Fruit fly (Drosophila melanogaster) whole organism, embryonic: ENCODE results near the gene CG9389.
A peak's percentile ranks its signal among the peaks of the same experiment; 100 is the strongest.

Experiments
- Aef1 ChIP-seq: fragments of 200-800 bp; sonication (Bioruptor generic); IDR thresholded peaks from 3 replicates; pipeline ENCODE4 v1.3.6; 2022; ENCODE audit warnings: missing biosample characterization, missing genetic modification characterization
- Bdp1 ChIP-seq: fragments of 200-800 bp; sonication (Bioruptor generic); optimal IDR thresholded peaks from 3 replicates; lab custom pipeline; 2016; ENCODE audit warnings: missing biosample characterization, missing genetic modification characterization
- Bteb2 ChIP-seq: fragments of 200-800 bp; sonication (Bioruptor generic); optimal IDR thresholded peaks from 2 replicates; lab custom pipeline; 2016; ENCODE audit warnings: missing biosample characterization, missing genetic modification characterization
- CG10462 ChIP-seq: fragments of 200-800 bp; sonication (Bioruptor generic); optimal IDR thresholded peaks from 2 replicates; lab custom pipeline; 2016; ENCODE audit warnings: missing biosample characterization, missing genetic modification characterization
- CG10979 ChIP-seq: fragments of 200-800 bp; sonication (Bioruptor generic); optimal IDR thresholded peaks from 2 replicates; lab custom pipeline; 2018; ENCODE audit warnings: missing biosample characterization, mild to moderate bottlenecking, missing genetic modification characterization, moderate library complexity
- CG11696 ChIP-seq: fragments of 200-800 bp; sonication (Bioruptor generic); IDR thresholded peaks from 2 replicates; pipeline ENCODE4 v1.3.6; 2022; ENCODE audit warnings: missing biosample characterization, missing genetic modification characterization
- CG12769 ChIP-seq: fragments of 200-800 bp; sonication (Bioruptor generic); optimal IDR thresholded peaks from 2 replicates; lab custom pipeline; 2019; ENCODE audit warnings: missing biosample characterization, mild to moderate bottlenecking, missing genetic modification characterization, moderate library complexity
- CG13123 ChIP-seq: fragments of 200-800 bp; sonication (Bioruptor generic); optimal IDR thresholded peaks from 2 replicates; lab custom pipeline; 2016; ENCODE audit warnings: missing biosample characterization, missing genetic modification characterization
- CG13624 ChIP-seq: fragments of 200-800 bp; sonication (Bioruptor generic); optimal IDR thresholded peaks from 2 replicates; lab custom pipeline; 2016; ENCODE audit warnings: missing biosample characterization, missing genetic modification characterization
- CG15479 ChIP-seq: fragments of 200-800 bp; sonication (Bioruptor generic); optimal IDR thresholded peaks from 3 replicates; lab custom pipeline; 2019; ENCODE audit warnings: missing biosample characterization, mild to moderate bottlenecking, missing genetic modification characterization, moderate library complexity
- CG15514 ChIP-seq: fragments of 200-800 bp; sonication (Bioruptor generic); optimal IDR thresholded peaks from 3 replicates; lab custom pipeline; 2017; ENCODE audit warnings: missing biosample characterization, missing genetic modification characterization, mild to moderate bottlenecking, moderate library complexity, missing genetic modification reagents
- CG16779 ChIP-seq: fragments of 200-800 bp; sonication (Bioruptor generic); IDR thresholded peaks from 2 replicates; pipeline ENCODE4 v1.3.6; 2022; ENCODE audit warnings: missing biosample characterization, missing genetic modification characterization
- CG17612 ChIP-seq: fragments of 200-800 bp; sonication (Bioruptor generic); IDR thresholded peaks from 2 replicates; pipeline ENCODE4 v1.3.6; 2022; ENCODE audit warnings: missing biosample characterization, missing genetic modification characterization
- CG31224 ChIP-seq: fragments of 200-800 bp; sonication (Bioruptor generic); IDR thresholded peaks from 2 replicates; pipeline ENCODE4 v1.3.6; 2022; ENCODE audit warnings: missing biosample characterization, missing genetic modification characterization
- CG3995 ChIP-seq: fragments of 200-800 bp; sonication (Bioruptor generic); optimal IDR thresholded peaks from 3 replicates; lab custom pipeline; 2016; ENCODE audit warnings: missing biosample characterization, missing genetic modification characterization
- CG4404 ChIP-seq: fragments of 200-800 bp; sonication (Bioruptor generic); IDR thresholded peaks from 2 replicates; pipeline ENCODE4 v1.3.6; 2022; ENCODE audit warnings: missing biosample characterization, missing genetic modification characterization
- CG7839 ChIP-seq: fragments of 200-800 bp; sonication (Bioruptor generic); optimal IDR thresholded peaks from 3 replicates; lab custom pipeline; 2018; ENCODE audit warnings: missing biosample characterization, mild to moderate bottlenecking, missing genetic modification characterization, moderate library complexity
- CG7928 ChIP-seq: fragments of 200-800 bp; sonication (Bioruptor generic); optimal IDR thresholded peaks from 2 replicates; lab custom pipeline; 2017; ENCODE audit warnings: missing biosample characterization, mild to moderate bottlenecking, missing genetic modification characterization
- CG8924 ChIP-seq: fragments of 200-800 bp; optimal IDR thresholded peaks from 3 replicates; lab custom pipeline; 2019; ENCODE audit warnings: missing biosample characterization, mild to moderate bottlenecking, missing genetic modification characterization, moderate library complexity
- CG9797 ChIP-seq: fragments of 200-800 bp; sonication (Bioruptor generic); optimal IDR thresholded peaks from 3 replicates; lab custom pipeline; 2018; ENCODE audit warnings: missing biosample characterization, mild to moderate bottlenecking, missing genetic modification characterization
- CoRest ChIP-seq: fragments of 200-800 bp; sonication (Bioruptor generic); optimal IDR thresholded peaks from 3 replicates; lab custom pipeline; 2018; ENCODE audit warnings: missing biosample characterization, mild to moderate bottlenecking, missing genetic modification characterization, moderate library complexity
- Eip74EF ChIP-seq, 2 experiments: fragments of 200-800 bp in 1 of 2; fragments of >200 bp in 1 of 2; sonication (Bioruptor generic) in 1 of 2; optimal IDR thresholded peaks; 2 replicates each; lab custom pipeline; 2017 to 2019; ENCODE audit warnings: missing biosample characterization in 2 of 2, missing genetic modification characterization in 2 of 2, mild to moderate bottlenecking in 1 of 2, moderate library complexity in 1 of 2
- Elba2 ChIP-seq: fragments of 200-800 bp; sonication (Bioruptor generic); optimal IDR thresholded peaks from 3 replicates; lab custom pipeline; 2016; ENCODE audit warnings: missing biosample characterization, missing genetic modification characterization
- H15 ChIP-seq: fragments of 200-800 bp; sonication (Bioruptor generic); IDR thresholded peaks from 3 replicates; pipeline ENCODE4 v1.3.6; 2022; ENCODE audit warnings: missing biosample characterization, missing genetic modification characterization
- HLH4C ChIP-seq: fragments of 200-800 bp; sonication (Bioruptor generic); IDR thresholded peaks from 3 replicates; pipeline ENCODE4 v1.3.6; 2022; ENCODE audit warnings: missing biosample characterization, missing genetic modification characterization; ENCODE audit not compliant: partially characterized antibody
- Mrtf ChIP-seq: fragments of 200-800 bp; sonication (Bioruptor generic); IDR thresholded peaks from 3 replicates; pipeline ENCODE4 v1.3.6; 2022; ENCODE audit warnings: missing biosample characterization, missing genetic modification characterization
- Nf-YB ChIP-seq: fragments of 200-800 bp; sonication (Bioruptor generic); optimal IDR thresholded peaks from 3 replicates; lab custom pipeline; 2019; ENCODE audit warnings: missing biosample characterization, mild to moderate bottlenecking, missing genetic modification characterization, moderate library complexity
- Opbp ChIP-seq: fragments of 200-800 bp; sonication (Bioruptor generic); IDR thresholded peaks from 3 replicates; pipeline ENCODE4 v1.3.6; 2022; ENCODE audit warnings: missing biosample characterization, missing genetic modification characterization; ENCODE audit not compliant: partially characterized antibody
- Pdp1 ChIP-seq, 2 experiments: fragments of 200-800 bp; sonication (Bioruptor generic); optimal IDR thresholded peaks; 3 replicates each; lab custom pipeline; 2016; ENCODE audit warnings: missing biosample characterization in 2 of 2, missing genetic modification characterization in 2 of 2, mild to moderate bottlenecking in 1 of 2, moderate library complexity in 1 of 2
- Ptx1 ChIP-seq: fragments of 200-800 bp; sonication (Bioruptor generic); IDR thresholded peaks from 2 replicates; pipeline ENCODE4 v1.3.6; 2022; ENCODE audit warnings: missing biosample characterization, missing genetic modification characterization
- Sin3A ChIP-seq: fragments of >200 bp; optimal IDR thresholded peaks from 2 replicates; lab custom pipeline; 2018
- Trl ChIP-seq, 3 experiments: fragments of >200 bp in 2 of 3; fragments of 200-800 bp in 1 of 3; sonication (Bioruptor generic) in 1 of 3; optimal IDR thresholded peaks; 2 replicates in 1 of 3; 3 replicates in 2 of 3; lab custom pipeline; 2016 to 2017; ENCODE audit warnings: missing biosample characterization in 1 of 3, missing genetic modification characterization in 1 of 3
- ab ChIP-seq: fragments of 200-800 bp; sonication (Bioruptor generic); optimal IDR thresholded peaks from 2 replicates; lab custom pipeline; 2016; ENCODE audit warnings: missing biosample characterization, missing genetic modification characterization
- bab2 ChIP-seq: fragments of 200-800 bp; sonication (Bioruptor generic); optimal IDR thresholded peaks from 2 replicates; lab custom pipeline; 2016; ENCODE audit warnings: missing biosample characterization, missing genetic modification characterization
- cas ChIP-seq: fragments of 200-800 bp; sonication (Bioruptor generic); IDR thresholded peaks from 2 replicates; pipeline ENCODE4 v1.3.6; 2022; ENCODE audit warnings: missing biosample characterization, missing genetic modification characterization
- chm ChIP-seq: fragments of 200-800 bp; sonication (Bioruptor generic); IDR thresholded peaks from 2 replicates; pipeline ENCODE4 v1.3.6; 2022; ENCODE audit warnings: missing biosample characterization, missing genetic modification characterization
- ci ChIP-seq: fragments of 200-800 bp; sonication (Bioruptor generic); IDR thresholded peaks from 3 replicates; pipeline ENCODE4 v1.3.6; 2022; ENCODE audit warnings: missing biosample characterization, missing genetic modification characterization
- dimm ChIP-seq: fragments of 200-800 bp; sonication (Bioruptor generic); IDR thresholded peaks from 2 replicates; pipeline ENCODE4 v1.3.6; 2022; ENCODE audit warnings: missing biosample characterization, missing genetic modification characterization
- disco-r ChIP-seq: fragments of 200-800 bp; sonication (Bioruptor generic); optimal IDR thresholded peaks from 2 replicates; lab custom pipeline; 2016; ENCODE audit warnings: missing biosample characterization, missing genetic modification characterization
- ems ChIP-seq: fragments of 200-800 bp; sonication (Bioruptor generic); optimal IDR thresholded peaks from 3 replicates; lab custom pipeline; 2016; ENCODE audit warnings: missing biosample characterization, missing genetic modification characterization
- exex ChIP-seq: fragments of 200-800 bp; sonication (Bioruptor generic); optimal IDR thresholded peaks from 4 replicates; lab custom pipeline; 2018; ENCODE audit warnings: missing biosample characterization, mild to moderate bottlenecking, missing genetic modification characterization, moderate library complexity
- jigr1 ChIP-seq: fragments of 200-800 bp; sonication (Bioruptor generic); IDR thresholded peaks from 3 replicates; pipeline ENCODE4 v1.3.6; 2022; ENCODE audit warnings: missing biosample characterization, missing genetic modification characterization
- lmd ChIP-seq: fragments of 200-800 bp; sonication (Bioruptor generic); IDR thresholded peaks from 2 replicates; pipeline ENCODE4 v1.3.6; 2022; ENCODE audit warnings: missing biosample characterization, missing genetic modification characterization
- pnt ChIP-seq: fragments of 200-800 bp; sonication (Bioruptor generic); optimal IDR thresholded peaks from 3 replicates; lab custom pipeline; 2016; ENCODE audit warnings: missing biosample characterization, missing genetic modification characterization
- pros ChIP-seq: fragments of 200-800 bp; sonication (Bioruptor generic); optimal IDR thresholded peaks from 3 replicates; lab custom pipeline; 2019; ENCODE audit warnings: missing biosample characterization, mild to moderate bottlenecking, missing genetic modification characterization, moderate library complexity
- sc ChIP-seq, 3 experiments: fragments of >200 bp in 2 of 3; fragments of 200-800 bp in 1 of 3; sonication (Bioruptor generic) in 1 of 3; optimal IDR thresholded peaks; 2 replicates in 2 of 3; 3 replicates in 1 of 3; lab custom pipeline; 2017; ENCODE audit warnings: mild to moderate bottlenecking in 1 of 3, missing biosample characterization in 1 of 3, missing genetic modification characterization in 1 of 3, missing genetic modification reagents in 1 of 3
- sim ChIP-seq: fragments of 200-800 bp; sonication (Bioruptor generic); IDR thresholded peaks from 2 replicates; pipeline ENCODE4 v1.3.6; 2022; ENCODE audit warnings: missing biosample characterization, missing genetic modification characterization
- sob ChIP-seq: fragments of 200-800 bp; sonication (Bioruptor generic); IDR thresholded peaks from 2 replicates; pipeline ENCODE4 v1.3.6; 2022; ENCODE audit warnings: missing biosample characterization, missing genetic modification characterization
- zfh2 ChIP-seq: fragments of 200-800 bp; sonication (Bioruptor generic); optimal IDR thresholded peaks from 2 replicates; lab custom pipeline; 2016; ENCODE audit warnings: missing biosample characterization, missing genetic modification characterization

Gene CG9389

DNA sequence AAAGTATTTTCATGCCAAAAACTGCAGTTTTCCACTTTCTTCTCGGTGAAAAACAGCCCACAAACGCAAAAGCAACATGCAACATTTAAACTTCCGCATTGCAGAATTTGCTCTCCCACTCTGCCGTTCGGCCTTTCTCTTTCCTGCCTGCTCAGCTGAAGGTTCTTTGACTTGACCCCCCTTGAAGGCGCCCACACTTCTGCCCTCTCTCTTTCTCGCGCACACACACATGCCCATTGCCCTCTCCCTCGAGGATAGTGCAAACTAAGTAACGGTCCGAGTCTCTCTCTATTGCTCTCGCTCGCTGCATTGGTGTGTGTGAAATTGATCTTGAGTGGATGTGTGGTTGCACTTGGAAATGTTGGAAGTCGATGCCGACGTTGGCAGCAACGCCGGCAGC, 44.7 kb downstream of the CG9389 start (continued):
- TF ChIP-seq CG17612 (GFP tag; lab: Robert Waterston, UW) (no peak), CG8924 (no peak), Mrtf (GFP tag; lab: Robert Waterston, UW) (no peak), Trl (optimal IDR thresholded peaks at IDR 0.05; lab: Kevin White, UChicago) (peak in 1 of 2 experiments; percentile 44), Trl (GFP tag; optimal IDR thresholded peaks at IDR 0.05; lab: Kevin White, UChicago) (no peak), chm (GFP tag; lab: Robert Waterston, UW) (no peak), dimm (GFP tag; lab: Robert Waterston, UW) (no peak), pnt (GFP tag; lab: Kevin White, UChicago) (no peak), CG13624 (GFP tag; lab: Kevin White, UChicago) (no peak), jigr1 (GFP tag; lab: Robert Waterston, UW) (no peak), cas (GFP tag; lab: Robert Waterston, UW) (no peak), ab (GFP tag; lab: Kevin White, UChicago) (no peak), Sin3A (no peak)

DNA sequence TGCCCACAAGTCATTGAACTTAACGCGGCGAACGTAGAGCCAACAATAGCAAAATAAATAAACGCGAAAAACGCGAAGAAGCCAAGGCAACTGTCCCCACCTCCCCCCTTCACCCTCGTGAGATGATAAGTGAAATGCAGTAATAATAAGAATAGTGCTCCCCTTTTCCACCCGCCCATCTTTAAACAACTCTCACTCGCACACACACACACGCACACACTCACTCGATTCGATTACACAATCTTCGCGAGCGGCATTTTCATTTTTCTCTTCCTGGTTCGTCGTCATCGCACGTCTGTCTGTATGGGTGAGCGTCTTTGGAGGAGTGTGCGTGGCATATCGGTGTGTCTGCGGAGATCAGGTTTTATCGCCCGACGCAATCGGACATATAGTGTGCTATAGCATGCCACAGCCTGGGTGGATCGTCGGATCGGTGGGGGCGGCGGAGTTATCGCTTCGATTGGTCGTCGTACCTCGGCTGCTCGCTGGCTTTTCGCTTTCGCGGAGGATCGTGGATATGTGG, 45.6 kb downstream of the CG9389 start:
- no peak for TF ChIP-seq Sin3A
- no peak for TF ChIP-seq pros (GFP tag; lab: Kevin White, UChicago)
- no peak for TF ChIP-seq CG16779 (GFP tag; lab: Robert Waterston, UW)
- TF ChIP-seq CG17612 (GFP tag; lab: Robert Waterston, UW): no peak
- no peak for TF ChIP-seq CG12769 (tag; lab: Kevin White, UChicago)
- no peak for TF ChIP-seq HLH4C (GFP tag; lab: Robert Waterston, UW)
- TF ChIP-seq CG15479 (GFP tag; lab: Kevin White, UChicago): no peak
- no peak for TF ChIP-seq CG31224 (GFP tag; lab: Robert Waterston, UW)
- peak; percentile 5 for TF ChIP-seq Nf-YB
- TF ChIP-seq CG10979 (tag; lab: Kevin White, UChicago): no peak
- no peak for TF ChIP-seq sob (GFP tag; lab: Robert Waterston, UW)
- TF ChIP-seq Elba2 (GFP tag; lab: Kevin White, UChicago): no peak
- no peak for TF ChIP-seq Ptx1 (GFP tag; lab: Robert Waterston, UW)
- no peak for TF ChIP-seq CG13123 (GFP tag; lab: Kevin White, UChicago)
- TF ChIP-seq CG7928 (GFP tag; lab: Kevin White, UChicago): no peak
- no peak for TF ChIP-seq Aef1 (GFP tag; lab: Robert Waterston, UW)
- TF ChIP-seq Opbp: no peak
- no peak for TF ChIP-seq CG10462 (GFP tag; lab: Kevin White, UChicago)
- TF ChIP-seq zfh2 (GFP tag; lab: Kevin White, UChicago): no peak
- TF ChIP-seq ems: no peak
- TF ChIP-seq CG11696: no peak
- no peak for TF ChIP-seq CG7839 (tag; lab: Kevin White, UChicago)
- TF ChIP-seq Bdp1 (GFP tag; lab: Kevin White, UChicago): no peak
- no peak for TF ChIP-seq CG4404
- TF ChIP-seq Bteb2 (GFP tag; lab: Kevin White, UChicago): no peak
- TF ChIP-seq disco-r (GFP tag; lab: Kevin White, UChicago): no peak
- TF ChIP-seq Pdp1 (GFP tag; optimal IDR thresholded peaks at IDR 0.05; lab: Kevin White, UChicago): peak in 1 of 2 experiments; percentile 95
- no peak for TF ChIP-seq lmd (GFP tag; lab: Robert Waterston, UW)
- TF ChIP-seq CG3995 (GFP tag; lab: Kevin White, UChicago): no peak
- no peak for TF ChIP-seq exex (tag; lab: Kevin White, UChicago)
- TF ChIP-seq H15 (GFP tag; lab: Robert Waterston, UW): no peak
- TF ChIP-seq CG9797 (GFP tag; lab: Kevin White, UChicago): no peak
- no peak for TF ChIP-seq CoRest (tag; lab: Kevin White, UChicago)
- TF ChIP-seq ci (GFP tag; lab: Robert Waterston, UW): 0 out of 3 replicates have a peak, but pooled peaks have one; percentile 49
- no peak for TF ChIP-seq bab2 (GFP tag; lab: Kevin White, UChicago)
- peak in 1 of 2 experiments; percentile 87 for TF ChIP-seq Eip74EF (GFP tag; optimal IDR thresholded peaks at IDR 0.05; lab: Kevin White, UChicago)
- TF ChIP-seq sc (optimal IDR thresholded peaks at IDR 0.05; lab: Kevin White, UChicago): no peak
- TF ChIP-seq sc (GFP tag; optimal IDR thresholded peaks at IDR 0.05; lab: Kevin White, UChicago): no peak
- TF ChIP-seq sim (GFP tag; lab: Robert Waterston, UW): no peak
- no peak for TF ChIP-seq CG15514 (GFP tag; lab: Kevin White, UChicago)
